Fruit fly (Drosophila melanogaster): ENCODE data around the gene Ranbp21.

Gene Ranbp21

DNA sequence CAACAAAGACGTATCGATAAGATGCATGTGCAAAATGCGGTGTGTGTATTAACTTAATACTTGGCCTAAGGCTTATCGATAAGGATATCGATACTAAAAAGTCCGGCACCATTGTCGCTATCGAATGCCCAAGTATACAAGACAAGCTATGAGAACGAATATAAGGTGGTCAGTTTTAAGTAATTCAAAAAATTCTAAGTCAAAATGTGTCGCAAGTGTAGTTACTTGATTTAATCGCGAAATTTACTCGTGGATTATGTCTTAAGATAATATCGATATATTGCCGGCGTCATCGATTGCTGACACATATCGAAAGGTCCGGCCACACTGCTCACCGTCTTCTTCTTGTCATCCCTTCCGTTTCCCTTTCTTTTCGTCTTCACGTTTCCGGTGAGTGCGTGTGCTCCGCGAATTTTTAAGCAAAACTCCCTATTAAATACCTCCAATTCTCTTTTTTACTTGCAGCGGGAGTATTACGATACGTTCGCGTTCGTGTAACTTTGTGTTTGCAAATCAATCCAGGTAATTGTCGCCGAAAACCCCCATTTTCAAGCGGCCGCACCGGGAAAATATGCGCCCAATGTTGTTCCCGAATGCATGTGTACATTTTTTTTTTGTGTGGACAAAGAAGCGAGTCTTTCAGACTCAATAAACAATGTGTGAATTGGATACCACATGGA, 54.2 kb downstream of the Ranbp21 start, which contains the start of gene RpS10b (continued):
- peak; percentile 68 for TF ChIP-seq CG14965 (GFP tag; optimal IDR thresholded peaks at IDR 0.05; ENCODE audit: borderline replicate concordance)
- TF ChIP-seq sens (GFP tag), result peak; percentile 96
- TF ChIP-seq NC2α (GFP tag; optimal IDR thresholded peaks at IDR 0.05), result peak; percentile 94
- peak; percentile 17; the same call in 1 of the 2 replicates for TF ChIP-seq klu (GFP tag; IDR thresholded peaks at IDR 0.05)
- TF ChIP-seq en (GFP tag; optimal IDR thresholded peaks at IDR 0.05), result peak; percentile 78
- peak; percentile 77 for TF ChIP-seq CoRest (tag; optimal IDR thresholded peaks at IDR 0.05)
- peak; percentile 70 for TF ChIP-seq Nf-YA (GFP tag; IDR thresholded peaks at IDR 0.05)
- TF ChIP-seq CG8290 (GFP tag; optimal IDR thresholded peaks at IDR 0.05), result peak; percentile 75
- peak; percentile 86 to 95 for TF ChIP-seq CG8290 (tag; optimal IDR thresholded peaks at IDR 0.05)
- TF ChIP-seq CG7839 (tag; optimal IDR thresholded peaks at IDR 0.05), result peak; percentile 83
- TF ChIP-seq Aef1 (GFP tag; IDR thresholded peaks at IDR 0.05), result no peak
- peak; percentile 95 for TF ChIP-seq inv (GFP tag; IDR thresholded peaks at IDR 0.05; ENCODE audit: partially characterized antibody)
- peak; percentile 82 for TF ChIP-seq fu2 (GFP tag; optimal IDR thresholded peaks at IDR 0.05)
- TF ChIP-seq Sry-δ (GFP tag; optimal IDR thresholded peaks at IDR 0.05), result peak; percentile 95
- TF ChIP-seq Hr39 (optimal IDR thresholded peaks at IDR 0.05), result no peak
- TF ChIP-seq CG2129 (GFP tag; IDR thresholded peaks at IDR 0.05; ENCODE audit: partially characterized antibody), result peak; percentile 85
- TF ChIP-seq peb (GFP tag; IDR thresholded peaks at IDR 0.05), result peak; percentile 22; the same call in 1 of the 2 replicates
- no peak for TF ChIP-seq h (optimal IDR thresholded peaks at IDR 0.05)
- TF ChIP-seq jing (GFP tag; optimal IDR thresholded peaks at IDR 0.05), result peak; percentile 47
- peak; percentile 82 for TF ChIP-seq CG1603 (tag; optimal IDR thresholded peaks at IDR 0.05)
- TF ChIP-seq org-1 (GFP tag; optimal IDR thresholded peaks at IDR 0.05), result peak; percentile 91
- peak; percentile 68 for TF ChIP-seq TFAM (GFP tag; optimal IDR thresholded peaks at IDR 0.05)
- peak; percentile 74 for TF ChIP-seq Six4 (GFP tag; optimal IDR thresholded peaks at IDR 0.05)
- TF ChIP-seq tup (GFP tag; optimal IDR thresholded peaks at IDR 0.05), result no peak
- TF ChIP-seq CG1233 (GFP tag; optimal IDR thresholded peaks at IDR 0.05), result peak; percentile 96
- TF ChIP-seq BEAF-32 (GFP tag; optimal IDR thresholded peaks at IDR 0.05), result peak; percentile 98
- TF ChIP-seq CG8089 (GFP tag; optimal IDR thresholded peaks at IDR 0.05), result peak; percentile 91
- peak; percentile 86 for TF ChIP-seq Elba2 (GFP tag; optimal IDR thresholded peaks at IDR 0.05)
- peak; percentile 51; the same call in 1 of the 3 replicates for TF ChIP-seq CG2889 (GFP tag; IDR thresholded peaks at IDR 0.05)
- peak; percentile 81 for TF ChIP-seq ems (GFP tag; optimal IDR thresholded peaks at IDR 0.05)
- TF ChIP-seq Atf3 (GFP tag; optimal IDR thresholded peaks at IDR 0.05), result peak; percentile 83
- peak; percentile 85 for TF ChIP-seq dmrt11E (tag; optimal IDR thresholded peaks at IDR 0.05)
- peak; percentile 79 for TF ChIP-seq zfh2 (GFP tag; optimal IDR thresholded peaks at IDR 0.05)
- TF ChIP-seq insv (GFP tag; optimal IDR thresholded peaks at IDR 0.05), result peak in 1 of 2 experiments; percentile 83
- TF ChIP-seq CG12744 (GFP tag; optimal IDR thresholded peaks at IDR 0.05), result peak; percentile 67
- TF ChIP-seq pzg (GFP tag; optimal IDR thresholded peaks at IDR 0.05), result peak; percentile 82
- TF ChIP-seq twi (tag; optimal IDR thresholded peaks at IDR 0.05), result peak; percentile 76
- peak; percentile 95 for TF ChIP-seq Sox100B (GFP tag; optimal IDR thresholded peaks at IDR 0.05)
- peak; percentile 90 for TF ChIP-seq btn (GFP tag; optimal IDR thresholded peaks at IDR 0.05)
- peak; percentile 57 for TF ChIP-seq Oaz (GFP tag; IDR thresholded peaks at IDR 0.05)
- peak; percentile 80 for TF ChIP-seq Neu2 (GFP tag; optimal IDR thresholded peaks at IDR 0.05; ENCODE audit: borderline replicate concordance)
- TF ChIP-seq CTCF (GFP tag; optimal IDR thresholded peaks at IDR 0.05), result peak; percentile 69
- peak; percentile 34; the same call in 1 of the 2 replicates for TF ChIP-seq Drgx (GFP tag; IDR thresholded peaks at IDR 0.05)
- TF ChIP-seq CG14710 (tag; optimal IDR thresholded peaks at IDR 0.05), result peak; percentile 93
- TF ChIP-seq CG13123 (GFP tag; optimal IDR thresholded peaks at IDR 0.05), result peak; percentile 54
- TF ChIP-seq CG17328 (GFP tag; IDR thresholded peaks at IDR 0.05), result peak; percentile 89
- TF ChIP-seq CG16779 (GFP tag; IDR thresholded peaks at IDR 0.05), result peak; percentile 67; the same call in 1 of the 2 replicates
- no peak for TF ChIP-seq dan (GFP tag; IDR thresholded peaks at IDR 0.05)

Data from whole organism, embryonic.